Fruit fly (Drosophila melanogaster): ENCODE measurements around the gene CG43373.

The CG43373 gene

dm6 chr3L:16477134-16477702 lies 66.0 kb downstream of the CG43373 start:
- no peak for TF ChIP-seq CG14711 (tag; optimal IDR thresholded peaks at IDR 0.05)
- TF ChIP-seq ovo (GFP tag; optimal IDR thresholded peaks at IDR 0.05): no peak

DNA sequence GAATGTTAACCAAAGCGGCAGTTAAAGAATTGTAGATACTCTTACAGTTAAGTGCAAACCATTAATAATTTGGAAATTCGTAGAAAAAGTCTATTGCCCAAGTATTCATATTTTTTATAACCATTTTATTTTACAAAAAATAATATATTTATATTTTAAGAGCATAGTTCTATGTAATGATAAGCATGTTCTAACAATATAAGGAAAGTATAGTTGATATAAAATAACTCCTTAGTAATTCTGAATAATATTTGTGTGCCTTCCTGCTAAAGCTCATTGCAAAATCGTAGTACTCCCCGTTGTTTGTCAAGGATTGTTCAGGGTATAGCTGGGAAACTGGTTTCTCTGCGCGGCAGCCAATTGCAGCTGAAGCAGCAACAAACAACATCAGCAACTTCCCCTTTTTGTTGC lies 66.5 kb downstream of the CG43373 start:
- TF ChIP-seq CG1620 (GFP tag; optimal IDR thresholded peaks at IDR 0.05) (no peak), cic (GFP tag; optimal IDR thresholded peaks at IDR 0.05) (no peak), CG33017 (tag; optimal IDR thresholded peaks at IDR 0.05) (no peak), tj (GFP tag; optimal IDR thresholded peaks at IDR 0.05) (no peak), CG12768 (GFP tag; optimal IDR thresholded peaks at IDR 0.05) (no peak), CG14711 (tag; optimal IDR thresholded peaks at IDR 0.05) (no peak), CG5204 (GFP tag; optimal IDR thresholded peaks at IDR 0.05) (no peak), ovo (GFP tag; optimal IDR thresholded peaks at IDR 0.05) (no peak), Mnt (GFP tag; optimal IDR thresholded peaks at IDR 0.05) (no peak), Clk (GFP tag; optimal IDR thresholded peaks at IDR 0.05) (no peak)

- TF ChIP-seq CG12768 (GFP tag; optimal IDR thresholded peaks at IDR 0.05): no peak
- no peak for TF ChIP-seq CG33017 (tag; optimal IDR thresholded peaks at IDR 0.05)
These were observed 67.5 kb downstream of the CG43373 start for dm6 chr3L:16475518-16476126.

DNA sequence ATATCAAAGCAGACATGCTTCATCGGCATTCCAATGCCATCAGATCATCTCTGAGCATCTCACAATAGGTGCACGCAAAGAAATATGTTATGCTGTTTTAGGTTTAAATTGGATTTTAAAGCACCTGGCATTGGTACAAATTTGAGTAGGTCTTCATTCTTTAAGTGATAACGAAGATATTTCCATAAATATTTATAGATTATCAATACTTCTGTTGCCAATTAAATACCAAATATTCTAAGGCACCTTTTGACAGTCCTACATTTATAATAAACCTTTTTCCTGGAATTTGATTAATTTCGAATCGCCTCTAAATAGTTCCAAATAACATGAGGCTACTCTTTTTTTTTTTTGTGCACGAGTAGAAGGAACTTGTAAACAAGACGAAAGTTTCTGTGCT lies 69.0 kb downstream of the CG43373 start:
- TF ChIP-seq Clk (GFP tag; optimal IDR thresholded peaks at IDR 0.05): no peak
- no peak for TF ChIP-seq tj (GFP tag; optimal IDR thresholded peaks at IDR 0.05)
- no peak for TF ChIP-seq pad (GFP tag; optimal IDR thresholded peaks at IDR 0.05)
- no peak for TF ChIP-seq Mnt (GFP tag; optimal IDR thresholded peaks at IDR 0.05)
- TF ChIP-seq Hr96 (GFP tag; optimal IDR thresholded peaks at IDR 0.05): no peak
- TF ChIP-seq CG11617 (GFP tag; optimal IDR thresholded peaks at IDR 0.05): no peak
- no peak for TF ChIP-seq bab1 (GFP tag; optimal IDR thresholded peaks at IDR 0.05)
- TF ChIP-seq CG14711 (tag; optimal IDR thresholded peaks at IDR 0.05): no peak

- no peak for TF ChIP-seq CG33017 (tag; optimal IDR thresholded peaks at IDR 0.05)
- TF ChIP-seq CG11617 (GFP tag; optimal IDR thresholded peaks at IDR 0.05): no peak
- TF ChIP-seq cnc (optimal IDR thresholded peaks at IDR 0.05): no peak
- no peak for TF ChIP-seq Crg-1 (GFP tag; optimal IDR thresholded peaks at IDR 0.05)
- TF ChIP-seq Hr96 (GFP tag; optimal IDR thresholded peaks at IDR 0.05): no peak
- no peak for TF ChIP-seq CG7101 (tag; optimal IDR thresholded peaks at IDR 0.05)
- TF ChIP-seq kay (GFP tag; ENCODE audit: borderline replicate concordance): no peak
- TF ChIP-seq ovo (GFP tag; optimal IDR thresholded peaks at IDR 0.05): no peak
- TF ChIP-seq CG1620 (GFP tag; optimal IDR thresholded peaks at IDR 0.05): no peak
- TF ChIP-seq CG14711 (tag; optimal IDR thresholded peaks at IDR 0.05): no peak
These were observed 73.1 kb downstream of the CG43373 start for dm6 chr3L:16470071-16470470.

DNA sequence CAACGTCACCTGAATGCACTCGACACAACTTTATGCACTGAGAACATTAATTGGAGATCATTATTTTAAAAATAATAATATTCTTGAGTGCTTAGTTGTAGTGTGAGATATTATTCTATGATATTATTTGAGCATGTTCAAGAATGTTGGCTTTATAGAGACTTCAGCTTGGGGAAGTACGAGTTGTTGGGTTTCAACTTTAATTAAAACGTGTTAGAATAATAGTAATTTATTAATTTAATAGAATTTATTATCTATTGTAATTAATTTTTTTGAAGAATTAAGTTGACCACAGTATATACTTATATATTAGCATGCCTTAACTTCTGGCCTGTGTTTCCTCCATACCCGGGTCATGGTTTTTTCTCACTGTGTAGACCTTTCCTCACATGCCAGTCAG lies 79.3 kb downstream of the CG43373 start:
- TF ChIP-seq Clk (GFP tag; optimal IDR thresholded peaks at IDR 0.05): no peak
- no peak for TF ChIP-seq CG1620 (GFP tag; optimal IDR thresholded peaks at IDR 0.05)
- no peak for TF ChIP-seq kay (GFP tag; ENCODE audit: borderline replicate concordance)
- no peak for TF ChIP-seq CG33017 (tag; optimal IDR thresholded peaks at IDR 0.05)
- no peak for TF ChIP-seq tj (GFP tag; optimal IDR thresholded peaks at IDR 0.05)
- no peak for TF ChIP-seq Mnt (GFP tag; optimal IDR thresholded peaks at IDR 0.05)

DNA sequence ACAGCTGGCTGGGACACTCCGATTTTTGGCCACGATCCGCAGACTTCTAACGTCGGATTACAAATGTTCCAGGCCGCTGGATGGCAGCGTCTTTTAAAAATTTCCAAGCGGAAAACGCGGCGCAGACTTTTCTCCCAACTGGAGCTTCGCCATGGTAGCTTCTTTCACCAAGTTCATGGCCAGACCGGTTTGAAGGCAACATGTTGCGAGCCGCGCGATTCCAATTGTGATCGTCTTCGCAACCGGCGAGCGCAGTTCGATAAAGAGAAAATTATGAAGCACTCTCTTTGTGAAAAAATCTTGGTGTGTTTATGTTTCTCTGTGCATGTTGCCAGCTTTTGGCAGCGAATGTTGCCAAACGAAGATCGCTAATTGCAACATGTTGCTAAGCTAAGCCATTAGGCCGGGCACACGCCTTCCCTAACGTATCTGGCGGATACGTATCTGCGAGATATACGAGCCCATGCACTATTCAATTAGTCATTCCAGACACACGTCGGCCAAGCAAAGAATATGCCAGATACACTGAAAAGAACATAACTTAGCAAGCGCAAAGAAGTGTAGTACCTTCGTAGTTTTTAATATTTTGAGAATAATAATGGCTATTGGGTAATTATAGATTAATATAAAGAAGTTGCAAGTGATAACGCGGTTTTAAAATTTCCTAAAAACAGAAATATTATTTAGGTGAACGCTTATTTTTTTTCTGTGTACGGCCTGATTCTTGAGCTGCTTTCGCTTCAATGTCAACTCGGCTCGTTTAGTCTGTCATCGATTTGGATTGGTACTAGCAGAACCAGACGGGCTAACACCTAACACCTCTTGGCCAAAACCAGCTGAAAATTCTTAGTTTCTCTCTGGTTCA lies 91.1 kb downstream of the CG43373 start, which contains the start of gene dsx-c73A:
TSS of gene dsx-c73A (minus strand) at position 72 of the 865 bp plus-strand sequence.
- TF ChIP-seq cic (GFP tag; optimal IDR thresholded peaks at IDR 0.05) (no peak), Mnt (GFP tag; optimal IDR thresholded peaks at IDR 0.05) (no peak), kay (GFP tag; ENCODE audit: borderline replicate concordance) (no peak), CG11617 (GFP tag; optimal IDR thresholded peaks at IDR 0.05) (no peak), Clk (GFP tag; optimal IDR thresholded peaks at IDR 0.05) (no peak), ovo (GFP tag; optimal IDR thresholded peaks at IDR 0.05) (no peak)

- no peak for TF ChIP-seq CG11617 (GFP tag; optimal IDR thresholded peaks at IDR 0.05)
- TF ChIP-seq toe (GFP tag; optimal IDR thresholded peaks at IDR 0.05): no peak
- no peak for TF ChIP-seq tj (GFP tag; optimal IDR thresholded peaks at IDR 0.05)
- no peak for TF ChIP-seq pad (GFP tag; optimal IDR thresholded peaks at IDR 0.05)
- no peak for TF ChIP-seq Hr96 (GFP tag; optimal IDR thresholded peaks at IDR 0.05)
- TF ChIP-seq CG12768 (GFP tag; optimal IDR thresholded peaks at IDR 0.05): no peak
- TF ChIP-seq ovo (GFP tag; optimal IDR thresholded peaks at IDR 0.05): no peak
- no peak for TF ChIP-seq CG33017 (tag; optimal IDR thresholded peaks at IDR 0.05)
- no peak for TF ChIP-seq cnc (optimal IDR thresholded peaks at IDR 0.05)
- TF ChIP-seq bab1 (GFP tag; optimal IDR thresholded peaks at IDR 0.05): no peak
- no peak for TF ChIP-seq CG7045 (GFP tag; optimal IDR thresholded peaks at IDR 0.05)
- TF ChIP-seq cic (GFP tag; optimal IDR thresholded peaks at IDR 0.05): no peak
- no peak for TF ChIP-seq CG7101 (tag; optimal IDR thresholded peaks at IDR 0.05)
- TF ChIP-seq Clk (GFP tag; optimal IDR thresholded peaks at IDR 0.05): no peak
- TF ChIP-seq CG5204 (GFP tag; optimal IDR thresholded peaks at IDR 0.05): no peak
- TF ChIP-seq kay (GFP tag; ENCODE audit: borderline replicate concordance): no peak
These were observed 100.5 kb downstream of the CG43373 start for dm6 chr3L:16442628-16443027.

All from whole organism, adult.